Worm (Caenorhabditis elegans): ENCODE results near the gene T02H6.4.

DNA sequence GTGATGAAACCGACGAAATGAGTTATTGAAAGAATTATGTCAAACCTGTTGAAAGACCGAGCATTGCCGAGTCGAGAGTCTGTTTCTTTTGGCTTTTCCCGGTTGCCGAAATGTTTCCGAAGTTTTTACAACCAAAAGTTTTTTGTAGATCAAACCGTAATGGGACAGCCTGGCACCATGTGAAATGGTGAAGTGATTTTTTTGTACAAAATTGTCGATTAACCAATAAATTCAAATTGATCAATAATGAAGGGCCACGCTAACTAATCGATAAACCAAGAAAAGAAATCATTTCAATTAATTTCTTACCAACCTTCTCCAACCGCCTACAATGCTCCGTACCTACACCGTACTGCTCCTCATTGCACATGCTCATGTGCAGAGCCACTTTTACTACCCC, 1.7 kb downstream of the T02H6.4 start, which contains the start of gene T02H6.3:
- TF ChIP-seq ztf-11 (tag; optimal IDR thresholded peaks at IDR 0.05), result no peak
- no peak for TF ChIP-seq lin-13 (tag; optimal IDR thresholded peaks at IDR 0.05)
- TF ChIP-seq nhr-237 (tag; optimal IDR thresholded peaks at IDR 0.05), result no peak
- TF ChIP-seq lin-32 (GFP tag; optimal IDR thresholded peaks at IDR 0.05), result no peak
- no peak for TF ChIP-seq mep-1 (tag; optimal IDR thresholded peaks at IDR 0.05)

Data from whole organism, mixed stage, embryonic.